Worm (Caenorhabditis elegans) whole organism, L3 larva: ENCODE results near the gene nnt-1.

Experiments used
- ama-1 ChIP-seq: fragments of 150-350 bp; optimal IDR thresholded peaks from 2 replicates; lab custom pipeline; 2018
- ceh-16 ChIP-seq: sonication (generic microtip); optimal IDR thresholded peaks from 2 replicates; lab custom pipeline; 2017; ENCODE audit warnings: missing biosample characterization, missing genetic modification characterization
- ceh-28 ChIP-seq: fragments of 150-350 bp; optimal IDR thresholded peaks from 2 replicates; lab custom pipeline; 2014; ENCODE audit warnings: missing biosample characterization, missing genetic modification reagents, missing genetic modification characterization
- ceh-82 ChIP-seq: fragments of 150-350 bp; optimal IDR thresholded peaks from 2 replicates; lab custom pipeline; 2014; ENCODE audit warnings: missing biosample characterization, missing genetic modification characterization
- ceh-9 ChIP-seq: sonication (generic microtip); optimal IDR thresholded peaks from 2 replicates; lab custom pipeline; 2018; ENCODE audit warnings: missing biosample characterization, missing genetic modification characterization
- daf-12 ChIP-seq: fragments of 150-350 bp; optimal IDR thresholded peaks from 2 replicates; lab custom pipeline; 2014; ENCODE audit warnings: missing biosample characterization, missing genetic modification reagents, missing genetic modification characterization
- egl-27 ChIP-seq: sonication (generic microtip); optimal IDR thresholded peaks from 4 replicates; lab custom pipeline; 2017; ENCODE audit warnings: missing biosample characterization, missing genetic modification reagents, missing genetic modification characterization
- egl-5 ChIP-seq: fragments of 150-350 bp; optimal IDR thresholded peaks from 2 replicates; lab custom pipeline; 2017; ENCODE audit warnings: missing biosample characterization, missing genetic modification reagents, missing genetic modification characterization, inconsistent platforms
- elt-1 ChIP-seq: fragments of 150-350 bp; optimal IDR thresholded peaks from 2 replicates; lab custom pipeline; 2014; ENCODE audit warnings: missing biosample characterization, missing genetic modification characterization
- elt-2 ChIP-seq: sonication (generic microtip); optimal IDR thresholded peaks from 2 replicates; lab custom pipeline; 2016; ENCODE audit warnings: missing genetic modification reagents, mild to moderate bottlenecking, missing genetic modification characterization, missing compliant biosample characterization
- elt-3 ChIP-seq, 3 experiments: fragments of 150-350 bp in 1 of 3; sonication (generic microtip) in 2 of 3; optimal IDR thresholded peaks; 2 replicates in 2 of 3; 4 replicates in 1 of 3; lab custom pipeline; 2014 to 2017; ENCODE audit warnings: missing biosample characterization in 3 of 3, missing genetic modification characterization in 3 of 3
- fkh-10 ChIP-seq: sonication (generic microtip); optimal IDR thresholded peaks from 2 replicates; lab custom pipeline; 2017; ENCODE audit warnings: missing biosample characterization, missing genetic modification reagents, missing genetic modification characterization
- fkh-2 ChIP-seq: fragments of 150-350 bp; optimal IDR thresholded peaks from 2 replicates; lab custom pipeline; 2014; ENCODE audit warnings: missing biosample characterization, missing genetic modification reagents, missing genetic modification characterization
- fos-1 ChIP-seq: fragments of 150-350 bp; optimal IDR thresholded peaks from 2 replicates; lab custom pipeline; 2014; ENCODE audit warnings: missing biosample characterization, missing genetic modification characterization
- lin-39 ChIP-seq: fragments of 150-350 bp; optimal IDR thresholded peaks from 2 replicates; lab custom pipeline; 2018; ENCODE audit warnings: missing biosample characterization, missing genetic modification reagents, missing genetic modification characterization
- lsy-12 ChIP-seq: sonication (generic microtip); optimal IDR thresholded peaks from 2 replicates; lab custom pipeline; 2016; ENCODE audit warnings: mild to moderate bottlenecking, missing genetic modification characterization, missing compliant biosample characterization
- mdl-1 ChIP-seq: fragments of 150-350 bp; optimal IDR thresholded peaks from 2 replicates; lab custom pipeline; 2014; ENCODE audit warnings: missing biosample characterization, missing genetic modification characterization
- mml-1 ChIP-seq: fragments of 150-350 bp; sonication (generic microtip); optimal IDR thresholded peaks from 3 replicates; lab custom pipeline; 2014; ENCODE audit warnings: missing biosample characterization, missing genetic modification characterization
- nfya-1 ChIP-seq: sonication (generic microtip); optimal IDR thresholded peaks from 2 replicates; lab custom pipeline; 2017; ENCODE audit warnings: missing genetic modification characterization, mild to moderate bottlenecking, missing compliant biosample characterization, antibody characterized with exemption, moderate library complexity; ENCODE audit not compliant: insufficient read depth
- nhr-11 ChIP-seq: fragments of 150-350 bp; optimal IDR thresholded peaks from 2 replicates; lab custom pipeline; 2014; ENCODE audit warnings: missing biosample characterization, missing genetic modification characterization
- nhr-12 ChIP-seq: fragments of 150-350 bp; optimal IDR thresholded peaks from 2 replicates; lab custom pipeline; 2014; ENCODE audit warnings: missing biosample characterization, missing genetic modification characterization
- nhr-23 ChIP-seq: fragments of 150-350 bp; optimal IDR thresholded peaks from 2 replicates; lab custom pipeline; 2014; ENCODE audit warnings: missing biosample characterization, missing genetic modification reagents, missing genetic modification characterization
- nhr-237 ChIP-seq: fragments of 150-350 bp; optimal IDR thresholded peaks from 2 replicates; lab custom pipeline; 2014; ENCODE audit warnings: missing biosample characterization, missing genetic modification characterization
- nhr-28 ChIP-seq: fragments of 150-350 bp; optimal IDR thresholded peaks from 2 replicates; lab custom pipeline; 2014; ENCODE audit warnings: missing biosample characterization, missing genetic modification characterization
- nhr-43 ChIP-seq: sonication (generic microtip); optimal IDR thresholded peaks from 2 replicates; lab custom pipeline; 2016; ENCODE audit warnings: mild to moderate bottlenecking, missing genetic modification characterization, missing compliant biosample characterization; ENCODE audit not compliant: poor library complexity, severe bottlenecking
- nhr-67 ChIP-seq: fragments of 150-350 bp; optimal IDR thresholded peaks from 2 replicates; lab custom pipeline; 2014; ENCODE audit warnings: missing biosample characterization, missing genetic modification characterization
- nhr-76 ChIP-seq: fragments of 150-350 bp; sonication (generic microtip); optimal IDR thresholded peaks from 5 replicates; lab custom pipeline; 2014; ENCODE audit warnings: missing biosample characterization, missing genetic modification characterization
- nhr-77 ChIP-seq: fragments of 150-350 bp; optimal IDR thresholded peaks from 2 replicates; lab custom pipeline; 2014; ENCODE audit warnings: missing biosample characterization, missing genetic modification characterization
- pha-4 ChIP-seq: fragments of 150-350 bp; optimal IDR thresholded peaks from 2 replicates; lab custom pipeline; 2014; ENCODE audit warnings: missing biosample characterization, missing genetic modification reagents, missing genetic modification characterization
- skn-1 ChIP-seq: fragments of 150-350 bp; optimal IDR thresholded peaks from 2 replicates; lab custom pipeline; 2014; ENCODE audit warnings: missing biosample characterization, missing genetic modification characterization
- snpc-4 ChIP-seq: fragments of 150-350 bp; optimal IDR thresholded peaks from 2 replicates; lab custom pipeline; 2014; ENCODE audit warnings: missing biosample characterization, missing genetic modification characterization
- unc-39 ChIP-seq: sonication (generic microtip); optimal IDR thresholded peaks from 4 replicates; lab custom pipeline; 2017; ENCODE audit warnings: missing biosample characterization, missing genetic modification characterization
- unc-62 ChIP-seq: fragments of 150-350 bp; sonication (generic microtip); optimal IDR thresholded peaks from 4 replicates; lab custom pipeline; 2014; ENCODE audit warnings: missing biosample characterization, missing genetic modification reagents, missing genetic modification characterization
- ztf-11 ChIP-seq: fragments of 150-350 bp; optimal IDR thresholded peaks from 2 replicates; lab custom pipeline; 2014; ENCODE audit warnings: missing biosample characterization, missing genetic modification characterization

The nnt-1 gene

ce11 chrX:6122026-6122425, at the start of gene nnt-1:
Gene nnt-1, plus strand, starts transcription at chrX:6122311.
- TF ChIP-seq pha-4 (tag; lab: Kevin White, UChicago) = peak; percentile 37
- no peak for TF ChIP-seq ceh-82

DNA sequence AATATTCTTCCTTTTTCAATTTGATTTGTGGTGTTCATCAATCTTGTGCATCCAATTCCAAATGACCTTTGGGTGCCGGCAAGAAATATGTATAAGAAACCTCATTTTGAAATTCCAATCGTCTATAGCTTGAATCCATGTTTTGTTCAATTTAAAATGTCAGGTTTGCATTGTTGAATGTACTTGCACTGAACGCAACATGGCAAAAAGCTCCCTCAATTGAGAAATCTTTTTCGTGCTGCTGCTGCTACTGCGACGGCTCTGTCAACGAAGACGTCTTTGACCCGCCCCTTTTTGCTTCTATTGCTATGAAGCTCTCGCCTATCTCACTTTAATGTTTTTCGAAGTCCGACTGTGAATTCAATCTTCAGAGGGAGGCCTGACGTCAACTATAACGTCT, 46.9 kb upstream of the nnt-1 start, which contains the start of gene lgc-58:
lgc-58 (plus strand) TSS at position 301 of the 400 bp plus-strand sequence.
- TF ChIP-seq lsy-12 (tag; lab: Kevin White, UChicago) (no peak), pha-4 (tag; lab: Kevin White, UChicago) (no peak), ztf-11 (tag; lab: Kevin White, UChicago) (no peak), ceh-16 (tag; lab: Kevin White, UChicago) (no peak), nhr-23 (tag; lab: Kevin White, UChicago) (no peak), nhr-28 (no peak), nhr-11 (no peak), ceh-9 (tag; lab: Kevin White, UChicago) (no peak), nhr-76 (tag; lab: Kevin White, UChicago) (no peak), unc-62 (GFP tag; lab: Kevin White, UChicago) (no peak), fos-1 (no peak), nhr-12 (no peak), fkh-2 (tag; lab: Kevin White, UChicago) (no peak), lin-39 (tag; lab: Kevin White, UChicago) (no peak), elt-2 (no peak)

DNA sequence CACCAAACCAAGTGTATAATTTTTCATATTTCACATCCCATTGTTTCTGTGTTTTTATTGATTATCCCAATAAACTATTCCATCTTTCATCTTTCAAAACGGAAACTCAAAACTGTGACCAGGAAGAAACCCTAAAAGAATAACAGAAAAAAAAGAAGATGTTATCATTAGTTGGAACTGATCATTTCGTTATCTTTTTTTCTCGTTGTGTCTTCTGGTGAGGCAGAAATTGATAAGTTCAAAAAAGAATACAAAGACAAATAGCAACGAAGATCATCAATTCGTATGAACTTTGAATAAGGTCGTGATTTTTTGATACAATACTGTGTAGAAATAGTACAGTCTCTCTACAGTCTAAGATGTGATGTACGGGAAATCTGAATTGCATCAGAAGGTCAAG, 40.3 kb upstream of the nnt-1 start:
- TF ChIP-seq ceh-28 (tag; lab: Kevin White, UChicago) (peak; percentile 14), nhr-23 (tag; lab: Kevin White, UChicago) (peak; percentile 47), elt-2 (peak; percentile 34), unc-39 (tag; lab: Kevin White, UChicago) (no peak), skn-1 (tag; lab: Kevin White, UChicago) (no peak), elt-3 (tag; optimal IDR thresholded peaks at IDR 0.05; lab: Kevin White, UChicago) (peak in 1 of 3 experiments; percentile 7)

ce11 chrX:6082660-6083059, 39.5 kb upstream of the nnt-1 start, which contains the start of gene C45B2.3:
Gene C45B2.3, plus strand, starts transcription at chrX:6082960.
- no peak for TF ChIP-seq nhr-76 (tag; lab: Kevin White, UChicago)
- no peak for TF ChIP-seq snpc-4
- no peak for TF ChIP-seq fkh-10 (GFP tag; lab: Kevin White, UChicago)
- TF ChIP-seq egl-27 (tag; lab: Kevin White, UChicago) = no peak
- no peak for TF ChIP-seq skn-1 (tag; lab: Kevin White, UChicago)
- TF ChIP-seq pha-4 (tag; lab: Kevin White, UChicago) = no peak

ce11 chrX:6084439-6084838, 37.7 kb upstream of the nnt-1 start, which contains the start of gene C45B2.2:
Gene C45B2.2, plus strand, starts transcription at chrX:6084739.
- no peak for TF ChIP-seq nhr-28

DNA sequence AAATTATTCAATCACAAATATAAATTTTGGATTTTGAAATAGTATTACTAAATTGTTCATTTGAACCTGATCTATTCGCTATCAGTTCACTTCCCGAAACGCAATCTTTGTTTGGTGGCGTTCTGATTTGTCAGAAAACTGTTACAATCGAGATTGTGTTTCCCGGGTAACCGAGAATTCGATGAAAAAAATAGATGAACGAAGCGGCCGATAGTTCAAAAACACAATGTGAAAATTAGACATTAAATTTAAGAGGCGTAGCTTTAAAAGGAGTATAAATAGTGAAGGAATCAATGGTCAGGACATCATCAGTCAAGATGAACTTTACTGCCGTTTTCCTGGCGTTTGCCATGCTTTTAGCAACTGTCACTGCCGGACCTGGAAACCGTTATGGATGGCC, 36.3 kb upstream of the nnt-1 start, which contains the start of gene C45B2.1:
C45B2.1 (plus strand) TSS at position 301 of the 400 bp plus-strand sequence.
- TF ChIP-seq nhr-237 (no peak), elt-3 (tag; optimal IDR thresholded peaks at IDR 0.05; lab: Kevin White, UChicago) (no peak), nhr-77 (tag; lab: Kevin White, UChicago) (no peak), daf-12 (tag; lab: Kevin White, UChicago) (no peak), mdl-1 (tag; lab: Kevin White, UChicago) (no peak)

DNA sequence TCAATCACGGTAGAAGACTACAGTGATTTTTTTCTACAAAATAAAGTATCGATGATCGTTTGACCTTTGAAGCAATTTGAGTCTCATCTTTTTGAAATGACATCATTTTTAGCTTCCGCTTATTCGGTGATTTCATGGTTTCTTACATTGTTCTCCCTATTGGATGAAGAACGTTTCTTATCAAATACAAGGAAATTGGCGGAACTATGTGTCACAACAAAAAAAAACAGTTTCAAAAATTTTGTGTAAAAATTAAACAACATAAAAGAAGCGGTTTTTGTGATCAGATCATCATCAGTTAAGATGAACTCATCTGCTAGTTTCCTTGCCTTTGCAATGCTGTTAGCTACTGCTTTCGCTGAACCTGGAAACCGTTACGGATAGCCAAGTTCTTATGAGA, 34.4 kb upstream of the nnt-1 start, which contains the start of gene C45B2.8:
C45B2.8 (plus strand) TSS at position 301 of the 400 bp plus-strand sequence.
- no peak for TF ChIP-seq skn-1 (tag; lab: Kevin White, UChicago)
- no peak for TF ChIP-seq egl-5 (tag; lab: Kevin White, UChicago)
- TF ChIP-seq lsy-12 (tag; lab: Kevin White, UChicago) = no peak
- no peak for TF ChIP-seq ztf-11 (tag; lab: Kevin White, UChicago)
- no peak for TF ChIP-seq nhr-67 (tag; lab: Kevin White, UChicago)
- TF ChIP-seq nhr-23 (tag; lab: Kevin White, UChicago) = no peak
- no peak for TF ChIP-seq mdl-1 (tag; lab: Kevin White, UChicago)
- TF ChIP-seq unc-62 (GFP tag; lab: Kevin White, UChicago) = no peak
- TF ChIP-seq mml-1 (tag; lab: Kevin White, UChicago) = no peak
- TF ChIP-seq nfya-1 (tag; lab: Kevin White, UChicago) = no peak
- TF ChIP-seq pha-4 (tag; lab: Kevin White, UChicago) = no peak
- TF ChIP-seq ceh-28 (tag; lab: Kevin White, UChicago) = no peak
- no peak for TF ChIP-seq nhr-43 (tag; lab: Kevin White, UChicago)
- no peak for TF ChIP-seq nhr-12
- TF ChIP-seq elt-1 = no peak
- no peak for TF ChIP-seq ama-1 (lab: Kevin White, UChicago)
- no peak for TF ChIP-seq egl-27 (tag; lab: Kevin White, UChicago)
- TF ChIP-seq, all 47 proteins: peak for 0
